Fruit fly (Drosophila melanogaster) whole organism, embryonic: ENCODE results near the gene CG14054.

Source experiments
- ATbp ChIP-seq: fragments of 200-800 bp; sonication (Bioruptor generic); optimal IDR thresholded peaks from 2 replicates; lab custom pipeline; 2017; ENCODE audit warnings: missing biosample characterization, mild to moderate bottlenecking, missing genetic modification characterization, missing genetic modification reagents
- Ada2b ChIP-seq: fragments of 200-800 bp; sonication (Bioruptor generic); IDR thresholded peaks from 2 replicates; pipeline ENCODE4 v1.3.6; 2022; ENCODE audit warnings: missing biosample characterization, missing genetic modification characterization
- Atf6 ChIP-seq: fragments of 200-800 bp; sonication (Bioruptor generic); IDR thresholded peaks from 2 replicates; pipeline ENCODE4 v1.3.6; 2022; ENCODE audit warnings: missing biosample characterization, missing genetic modification characterization
- B-H1 ChIP-seq: fragments of 200-800 bp; sonication (Bioruptor generic); IDR thresholded peaks from 3 replicates; pipeline ENCODE4 v1.3.6; 2022; ENCODE audit warnings: missing biosample characterization, missing genetic modification characterization
- CG10267 ChIP-seq: fragments of 200-800 bp; sonication (Bioruptor generic); optimal IDR thresholded peaks from 2 replicates; lab custom pipeline; 2018; ENCODE audit warnings: missing biosample characterization, mild to moderate bottlenecking, missing genetic modification characterization, moderate library complexity
- CG10274 ChIP-seq: fragments of 200-800 bp; sonication (Bioruptor generic); optimal IDR thresholded peaks from 3 replicates; lab custom pipeline; 2017; ENCODE audit warnings: missing biosample characterization, mild to moderate bottlenecking, missing genetic modification characterization
- CG10366 ChIP-seq: fragments of 200-800 bp; sonication (Bioruptor generic); IDR thresholded peaks from 2 replicates; pipeline ENCODE4 v1.3.6; 2022; ENCODE audit warnings: missing biosample characterization, missing genetic modification characterization
- CG11247 ChIP-seq: fragments of 200-800 bp; sonication (Bioruptor generic); IDR thresholded peaks from 2 replicates; pipeline ENCODE4 v1.3.6; 2022; ENCODE audit warnings: missing biosample characterization, missing genetic modification characterization
- CG11723 ChIP-seq: fragments of 200-800 bp; sonication (Bioruptor generic); optimal IDR thresholded peaks from 2 replicates; lab custom pipeline; 2017; ENCODE audit warnings: missing biosample characterization, mild to moderate bottlenecking, missing genetic modification characterization
- CG12104 ChIP-seq: fragments of 200-800 bp; sonication (Bioruptor generic); optimal IDR thresholded peaks from 3 replicates; lab custom pipeline; 2016; ENCODE audit warnings: missing biosample characterization, missing genetic modification characterization
- CG12155 ChIP-seq: fragments of 200-800 bp; sonication (Bioruptor generic); optimal IDR thresholded peaks from 3 replicates; lab custom pipeline; 2016; ENCODE audit warnings: missing biosample characterization, missing genetic modification characterization
- CG13624 ChIP-seq: fragments of 200-800 bp; sonication (Bioruptor generic); optimal IDR thresholded peaks from 2 replicates; lab custom pipeline; 2016; ENCODE audit warnings: missing biosample characterization, missing genetic modification characterization
- CG14014 ChIP-seq: fragments of 200-800 bp; sonication (Bioruptor generic); IDR thresholded peaks from 2 replicates; pipeline ENCODE4 v1.3.6; 2022; ENCODE audit warnings: missing biosample characterization, missing genetic modification characterization
- CG14667 ChIP-seq: fragments of 200-800 bp; sonication (Bioruptor generic); IDR thresholded peaks from 2 replicates; pipeline ENCODE4 v1.3.6; 2022; ENCODE audit warnings: missing biosample characterization, missing genetic modification characterization
- CG15269 ChIP-seq: fragments of 200-800 bp; sonication (Bioruptor generic); optimal IDR thresholded peaks from 2 replicates; lab custom pipeline; 2018; ENCODE audit warnings: missing biosample characterization, mild to moderate bottlenecking, missing genetic modification characterization, moderate library complexity
- CG16779 ChIP-seq: fragments of 200-800 bp; sonication (Bioruptor generic); IDR thresholded peaks from 2 replicates; pipeline ENCODE4 v1.3.6; 2022; ENCODE audit warnings: missing biosample characterization, missing genetic modification characterization
- CG17186 ChIP-seq: fragments of 200-800 bp; sonication (Bioruptor generic); optimal IDR thresholded peaks from 3 replicates; lab custom pipeline; 2017; ENCODE audit warnings: missing biosample characterization, missing genetic modification reagents, missing genetic modification characterization
- CG31441 ChIP-seq: fragments of 200-800 bp; sonication (Bioruptor generic); IDR thresholded peaks from 2 replicates; pipeline ENCODE4 v1.3.6; 2022; ENCODE audit warnings: missing biosample characterization, missing genetic modification characterization
- CG3407 ChIP-seq: fragments of 200-800 bp; sonication (Bioruptor generic); optimal IDR thresholded peaks from 2 replicates; lab custom pipeline; 2018; ENCODE audit warnings: missing biosample characterization, mild to moderate bottlenecking, missing genetic modification characterization
- CG34422 ChIP-seq: fragments of 200-800 bp; sonication (Bioruptor generic); IDR thresholded peaks from 3 replicates; pipeline ENCODE4 v1.3.6; 2022; ENCODE audit warnings: missing biosample characterization, missing genetic modification characterization
- CG3995 ChIP-seq: fragments of 200-800 bp; sonication (Bioruptor generic); optimal IDR thresholded peaks from 3 replicates; lab custom pipeline; 2016; ENCODE audit warnings: missing biosample characterization, missing genetic modification characterization
- CG4424 ChIP-seq: fragments of 200-800 bp; sonication (Bioruptor generic); optimal IDR thresholded peaks from 3 replicates; lab custom pipeline; 2016; ENCODE audit warnings: missing biosample characterization, missing genetic modification characterization
- CG6654 ChIP-seq: fragments of 200-800 bp; sonication (Bioruptor generic); optimal IDR thresholded peaks from 2 replicates; lab custom pipeline; 2017; ENCODE audit warnings: missing biosample characterization, mild to moderate bottlenecking, missing genetic modification characterization
- CG6791 ChIP-seq: fragments of 200-800 bp; sonication (Bioruptor generic); IDR thresholded peaks from 3 replicates; pipeline ENCODE4 v1.3.6; 2022; ENCODE audit warnings: missing biosample characterization, missing genetic modification characterization; ENCODE audit not compliant: partially characterized antibody
- CG8089 ChIP-seq: fragments of 200-800 bp; sonication (Bioruptor generic); optimal IDR thresholded peaks from 3 replicates; lab custom pipeline; 2016; ENCODE audit warnings: missing biosample characterization, missing genetic modification characterization
- CG8944 ChIP-seq: fragments of 200-800 bp; sonication (Bioruptor generic); optimal IDR thresholded peaks from 3 replicates; lab custom pipeline; 2016; ENCODE audit warnings: missing biosample characterization, missing genetic modification characterization
- CkIIα-i1 ChIP-seq: fragments of 200-800 bp; sonication (Bioruptor generic); IDR thresholded peaks from 2 replicates; pipeline ENCODE4 v1.3.6; 2022; ENCODE audit warnings: missing biosample characterization, missing genetic modification characterization
- Dad ChIP-seq: fragments of 200-800 bp; sonication (Bioruptor generic); optimal IDR thresholded peaks from 3 replicates; lab custom pipeline; 2016; ENCODE audit warnings: missing biosample characterization, missing genetic modification characterization
- Dref ChIP-seq: fragments of 200-800 bp; sonication (Bioruptor generic); IDR thresholded peaks from 2 replicates; pipeline ENCODE4 v1.3.6; 2022; ENCODE audit warnings: missing biosample characterization, missing genetic modification characterization
- Drgx ChIP-seq: fragments of 200-800 bp; sonication (Bioruptor generic); IDR thresholded peaks from 2 replicates; pipeline ENCODE4 v1.3.6; 2022; ENCODE audit warnings: missing biosample characterization, missing genetic modification characterization
- Fer3 ChIP-seq: fragments of 200-800 bp; sonication (Bioruptor generic); optimal IDR thresholded peaks from 2 replicates; lab custom pipeline; 2018; ENCODE audit warnings: missing biosample characterization, mild to moderate bottlenecking, missing genetic modification characterization, moderate library complexity
- H2.0 ChIP-seq: fragments of 200-800 bp; sonication (Bioruptor generic); IDR thresholded peaks from 2 replicates; pipeline ENCODE4 v1.3.6; 2022; ENCODE audit warnings: missing biosample characterization, missing genetic modification characterization
- Hr78 ChIP-seq, 2 experiments: fragments of 200-800 bp in 1 of 2; fragments of >200 bp in 1 of 2; sonication (Bioruptor generic) in 1 of 2; optimal IDR thresholded peaks; 2 replicates each; lab custom pipeline; 2017 to 2019; ENCODE audit warnings: missing biosample characterization in 2 of 2, missing genetic modification characterization in 2 of 2, mild to moderate bottlenecking in 1 of 2, moderate library complexity in 1 of 2
- Med ChIP-seq: fragments of 200-800 bp; sonication (Bioruptor generic); peaks from one replicate; lab custom pipeline; 2016; ENCODE audit warnings: missing biosample characterization, missing genetic modification characterization, mild to moderate bottlenecking, inconsistent platforms, moderate library complexity
- Poxn ChIP-seq: fragments of 200-800 bp; sonication (Bioruptor generic); IDR thresholded peaks from 2 replicates; pipeline ENCODE4 v1.3.6; 2022; ENCODE audit warnings: missing biosample characterization, missing genetic modification characterization
- br ChIP-seq: fragments of >200 bp; optimal IDR thresholded peaks from 2 replicates; lab custom pipeline; 2017
- chm ChIP-seq: fragments of 200-800 bp; sonication (Bioruptor generic); IDR thresholded peaks from 2 replicates; pipeline ENCODE4 v1.3.6; 2022; ENCODE audit warnings: missing biosample characterization, missing genetic modification characterization
- dan ChIP-seq: fragments of 200-800 bp; sonication (Bioruptor generic); IDR thresholded peaks from 2 replicates; pipeline ENCODE4 v1.3.6; 2022; ENCODE audit warnings: missing biosample characterization, missing genetic modification characterization
- ems ChIP-seq: fragments of 200-800 bp; sonication (Bioruptor generic); optimal IDR thresholded peaks from 3 replicates; lab custom pipeline; 2016; ENCODE audit warnings: missing biosample characterization, missing genetic modification characterization
- exex ChIP-seq: fragments of 200-800 bp; sonication (Bioruptor generic); optimal IDR thresholded peaks from 4 replicates; lab custom pipeline; 2018; ENCODE audit warnings: missing biosample characterization, mild to moderate bottlenecking, missing genetic modification characterization, moderate library complexity
- gsb-n ChIP-seq: fragments of 200-800 bp; sonication (Bioruptor generic); optimal IDR thresholded peaks from 3 replicates; lab custom pipeline; 2018; ENCODE audit warnings: missing biosample characterization, mild to moderate bottlenecking, missing genetic modification characterization
- ind ChIP-seq: fragments of 200-800 bp; sonication (Bioruptor generic); optimal IDR thresholded peaks from 3 replicates; lab custom pipeline; 2016; ENCODE audit warnings: missing biosample characterization, missing genetic modification characterization
- lab ChIP-seq: fragments of 200-800 bp; sonication (Bioruptor generic); optimal IDR thresholded peaks from 3 replicates; lab custom pipeline; 2017; ENCODE audit warnings: missing biosample characterization, missing genetic modification characterization, mild to moderate bottlenecking, moderate library complexity, missing genetic modification reagents
- nerfin-2 ChIP-seq: fragments of 200-800 bp; sonication (Bioruptor generic); IDR thresholded peaks from 2 replicates; pipeline ENCODE4 v1.3.6; 2022; ENCODE audit warnings: missing biosample characterization, missing genetic modification characterization; ENCODE audit not compliant: partially characterized antibody
- pan ChIP-seq, 4 experiments: fragments of >200 bp in 3 of 4; fragments of 200-800 bp in 1 of 4; sonication (Bioruptor generic) in 1 of 4; optimal IDR thresholded peaks in 3 of 4; IDR thresholded peaks in 1 of 4; 2 replicates each; pipeline versions ENCODE4 v1.3.6 to Lab custom; 2017 to 2022; ENCODE audit warnings: missing biosample characterization in 2 of 4, missing genetic modification characterization in 2 of 4, mixed read lengths in 1 of 4
- pros ChIP-seq: fragments of 200-800 bp; sonication (Bioruptor generic); optimal IDR thresholded peaks from 3 replicates; lab custom pipeline; 2019; ENCODE audit warnings: missing biosample characterization, mild to moderate bottlenecking, missing genetic modification characterization, moderate library complexity
- toy ChIP-seq: fragments of 200-800 bp; sonication (Bioruptor generic); IDR thresholded peaks from 2 replicates; pipeline ENCODE4 v1.3.6; 2022; ENCODE audit warnings: missing biosample characterization, missing genetic modification characterization
- vfl ChIP-seq: fragments of 200-800 bp; sonication (Bioruptor generic); optimal IDR thresholded peaks from 2 replicates; lab custom pipeline; 2016; ENCODE audit warnings: missing biosample characterization, missing genetic modification characterization
- vvl ChIP-seq: fragments of 200-800 bp; sonication (Bioruptor generic); IDR thresholded peaks from 2 replicates; pipeline ENCODE4 v1.3.6; 2022; ENCODE audit warnings: missing biosample characterization, missing genetic modification characterization
- wek ChIP-seq: fragments of 200-800 bp; sonication (Bioruptor generic); optimal IDR thresholded peaks from 3 replicates; lab custom pipeline; 2018; ENCODE audit warnings: missing biosample characterization, mild to moderate bottlenecking, missing genetic modification characterization, moderate library complexity
- zfh1 ChIP-seq: fragments of 200-800 bp; sonication (Bioruptor generic); IDR thresholded peaks from 3 replicates; pipeline ENCODE4 v1.3.6; 2022; ENCODE audit warnings: missing biosample characterization, missing genetic modification characterization

Gene CG14054

dm6 chrX:2087501-2087900 lies 21.3 kb upstream of the CG14054 start (continued):
- peak; percentile 26 for TF ChIP-seq CG8944 (GFP tag; lab: Kevin White, UChicago)
- peak; percentile 10 for TF ChIP-seq CG13624
- no peak for TF ChIP-seq Poxn (GFP tag; lab: Robert Waterston, UW)
- TF ChIP-seq H2.0 (GFP tag; lab: Robert Waterston, UW), result peak; percentile 76
- TF ChIP-seq zfh1 (GFP tag; lab: Robert Waterston, UW), result peak; percentile 69; the same call in 2 of the 3 replicates
- TF ChIP-seq Dref (GFP tag; lab: Robert Waterston, UW), result no peak
- peak; percentile 5 for TF ChIP-seq CG10267 (tag; lab: Kevin White, UChicago)
- peak; percentile 51 for TF ChIP-seq CG14667
- TF ChIP-seq CG12104 (GFP tag; lab: Kevin White, UChicago), result no peak
- TF ChIP-seq CG6791 (GFP tag; lab: Robert Waterston, UW), result no peak
- peak; percentile 63 for TF ChIP-seq lab (GFP tag; lab: Kevin White, UChicago)
- TF ChIP-seq CG11247 (GFP tag; lab: Robert Waterston, UW), result peak; percentile 59
- TF ChIP-seq ind, result peak; percentile 48
- TF ChIP-seq CG6654 (GFP tag; lab: Kevin White, UChicago), result no peak
- TF ChIP-seq Ada2b (GFP tag; lab: Robert Waterston, UW), result peak; percentile 35; the same call in 1 of the 2 replicates
- TF ChIP-seq B-H1 (GFP tag; lab: Robert Waterston, UW), result peak; percentile 52; the same call in 2 of the 3 replicates
- TF ChIP-seq CG16779, result 0 out of 2 replicates have a peak, but pooled peaks have one; percentile 25
- TF ChIP-seq ATbp (GFP tag; lab: Kevin White, UChicago), result peak; percentile 81
- TF ChIP-seq vfl (GFP tag; lab: Kevin White, UChicago), result no peak
- no peak for TF ChIP-seq CG3995 (GFP tag; lab: Kevin White, UChicago)
- TF ChIP-seq chm (GFP tag; lab: Robert Waterston, UW), result peak; percentile 81
- TF ChIP-seq Hr78 (GFP tag; optimal IDR thresholded peaks at IDR 0.05; lab: Kevin White, UChicago), result peak in 1 of 2 experiments; percentile 77
- peak; percentile 51 for TF ChIP-seq CG11723
- no peak for TF ChIP-seq pan (optimal IDR thresholded peaks at IDR 0.05; lab: Kevin White, UChicago)
- peak in 1 of 2 experiments; percentile 71 for TF ChIP-seq pan (GFP tag; optimal IDR thresholded peaks at IDR 0.05 in 1 of 2, IDR thresholded peaks at IDR 0.05 in 1 of 2)
- TF ChIP-seq gsb-n (tag; lab: Kevin White, UChicago), result peak; percentile 56
- peak; percentile 89 for TF ChIP-seq Med (GFP tag; lab: Kevin White, UChicago)
- peak; percentile 17 for TF ChIP-seq CG10274
- TF ChIP-seq CG3407 (GFP tag; lab: Kevin White, UChicago), result peak; percentile 62
- TF ChIP-seq CG14014 (GFP tag; lab: Robert Waterston, UW), result peak; percentile 49; the same call in 1 of the 2 replicates
- peak; percentile 18 for TF ChIP-seq Fer3 (tag; lab: Kevin White, UChicago)
- TF ChIP-seq br (lab: Kevin White, UChicago), result no peak
- TF ChIP-seq CG31441 (GFP tag; lab: Robert Waterston, UW), result peak; percentile 56; the same call in 1 of the 2 replicates
- TF ChIP-seq dan (GFP tag; lab: Robert Waterston, UW), result peak; percentile 51
- TF ChIP-seq CG15269 (tag; lab: Kevin White, UChicago), result peak; percentile 74
- peak; percentile 43 for TF ChIP-seq CG8089
- peak; percentile 86 for TF ChIP-seq Drgx (GFP tag; lab: Robert Waterston, UW)
- no peak for TF ChIP-seq exex (tag; lab: Kevin White, UChicago)
- no peak; the same call in 2 of the 3 replicates for TF ChIP-seq CG34422 (GFP tag; lab: Robert Waterston, UW)
- no peak for TF ChIP-seq nerfin-2
- TF ChIP-seq ems (GFP tag; lab: Kevin White, UChicago), result peak; percentile 25
- TF ChIP-seq toy (GFP tag; lab: Robert Waterston, UW), result 0 out of 2 replicates have a peak, but pooled peaks have one; percentile 32
- TF ChIP-seq CG4424 (GFP tag; lab: Kevin White, UChicago), result peak; percentile 48
- no peak for TF ChIP-seq CG17186 (GFP tag; lab: Kevin White, UChicago)
- peak; percentile 84 for TF ChIP-seq vvl (GFP tag; lab: Robert Waterston, UW)
- peak; percentile 27 for TF ChIP-seq Dad (GFP tag; lab: Kevin White, UChicago)
- peak; percentile 78 for TF ChIP-seq CG10366 (GFP tag; lab: Robert Waterston, UW)
- peak; percentile 35 for TF ChIP-seq CG12155 (GFP tag; lab: Kevin White, UChicago)
- no peak for TF ChIP-seq pros (GFP tag; lab: Kevin White, UChicago)
- TF ChIP-seq CkIIα-i1 (GFP tag; lab: Robert Waterston, UW), result no peak
- TF ChIP-seq wek (GFP tag; lab: Kevin White, UChicago), result peak; percentile 55
- TF ChIP-seq Atf6, result no peak
